Fruit fly (Drosophila melanogaster) whole organism, embryonic: ENCODE results near the gene CG7646.

Experiments used
- Ada2b ChIP-seq: fragments of 200-800 bp; sonication (Bioruptor generic); IDR thresholded peaks from 2 replicates; pipeline ENCODE4 v1.3.6; 2022; ENCODE audit warnings: missing biosample characterization, missing genetic modification characterization
- Aef1 ChIP-seq: fragments of 200-800 bp; sonication (Bioruptor generic); IDR thresholded peaks from 3 replicates; pipeline ENCODE4 v1.3.6; 2022; ENCODE audit warnings: missing biosample characterization, missing genetic modification characterization
- CG10543 ChIP-seq: fragments of 200-800 bp; sonication (Bioruptor generic); optimal IDR thresholded peaks from 3 replicates; lab custom pipeline; 2017; ENCODE audit warnings: missing biosample characterization, mild to moderate bottlenecking, missing genetic modification characterization, moderate library complexity
- CG11247 ChIP-seq: fragments of 200-800 bp; sonication (Bioruptor generic); IDR thresholded peaks from 2 replicates; pipeline ENCODE4 v1.3.6; 2022; ENCODE audit warnings: missing biosample characterization, missing genetic modification characterization
- CG12391 ChIP-seq: fragments of 200-800 bp; sonication (Bioruptor generic); optimal IDR thresholded peaks from 3 replicates; lab custom pipeline; 2018; ENCODE audit warnings: missing biosample characterization, mild to moderate bottlenecking, missing genetic modification characterization, moderate library complexity
- CG13775 ChIP-seq: fragments of 200-800 bp; sonication (Bioruptor generic); optimal IDR thresholded peaks from 3 replicates; lab custom pipeline; 2017; ENCODE audit warnings: missing biosample characterization, mild to moderate bottlenecking, missing genetic modification characterization
- CG14014 ChIP-seq: fragments of 200-800 bp; sonication (Bioruptor generic); IDR thresholded peaks from 2 replicates; pipeline ENCODE4 v1.3.6; 2022; ENCODE audit warnings: missing biosample characterization, missing genetic modification characterization
- CG15011 ChIP-seq: fragments of 200-800 bp; sonication (Bioruptor generic); optimal IDR thresholded peaks from 3 replicates; lab custom pipeline; 2018; ENCODE audit warnings: missing biosample characterization, mild to moderate bottlenecking, missing genetic modification characterization
- CG1603 ChIP-seq: fragments of 200-800 bp; sonication (Bioruptor generic); optimal IDR thresholded peaks from 2 replicates; lab custom pipeline; 2019; ENCODE audit warnings: missing biosample characterization, mild to moderate bottlenecking, missing genetic modification characterization, moderate library complexity
- CG16813 ChIP-seq: fragments of 200-800 bp; sonication (Bioruptor generic); IDR thresholded peaks from 3 replicates; pipeline ENCODE4 v1.3.6; 2022; ENCODE audit warnings: missing biosample characterization, missing genetic modification characterization; ENCODE audit not compliant: partially characterized antibody
- CG17186 ChIP-seq: fragments of 200-800 bp; sonication (Bioruptor generic); optimal IDR thresholded peaks from 3 replicates; lab custom pipeline; 2017; ENCODE audit warnings: missing biosample characterization, missing genetic modification reagents, missing genetic modification characterization
- CG18599 ChIP-seq: fragments of 200-800 bp; sonication (Bioruptor generic); optimal IDR thresholded peaks from 3 replicates; lab custom pipeline; 2017; ENCODE audit warnings: missing biosample characterization, missing genetic modification characterization, mild to moderate bottlenecking, moderate library complexity, missing genetic modification reagents
- CG2129 ChIP-seq: fragments of 200-800 bp; sonication (Bioruptor generic); IDR thresholded peaks from 2 replicates; pipeline ENCODE4 v1.3.6; 2022; ENCODE audit warnings: missing biosample characterization, missing genetic modification characterization; ENCODE audit not compliant: partially characterized antibody
- CG31365 ChIP-seq: fragments of 200-800 bp; sonication (Bioruptor generic); optimal IDR thresholded peaks from 2 replicates; lab custom pipeline; 2018; ENCODE audit warnings: missing biosample characterization, mild to moderate bottlenecking, missing genetic modification characterization
- CG3163 ChIP-seq: fragments of 200-800 bp; sonication (Bioruptor generic); optimal IDR thresholded peaks from 3 replicates; lab custom pipeline; 2016; ENCODE audit warnings: missing biosample characterization, missing genetic modification characterization
- CG32532 ChIP-seq: fragments of 200-800 bp; sonication (Bioruptor generic); IDR thresholded peaks from 2 replicates; pipeline ENCODE4 v1.3.6; 2022; ENCODE audit warnings: missing biosample characterization, missing genetic modification characterization
- CG34422 ChIP-seq: fragments of 200-800 bp; sonication (Bioruptor generic); IDR thresholded peaks from 3 replicates; pipeline ENCODE4 v1.3.6; 2022; ENCODE audit warnings: missing biosample characterization, missing genetic modification characterization
- CG6813 ChIP-seq: fragments of 200-800 bp; sonication (Bioruptor generic); optimal IDR thresholded peaks from 2 replicates; lab custom pipeline; 2017; ENCODE audit warnings: missing biosample characterization, missing genetic modification characterization, mild to moderate bottlenecking, moderate library complexity, missing genetic modification reagents
- CG8089 ChIP-seq: fragments of 200-800 bp; sonication (Bioruptor generic); optimal IDR thresholded peaks from 3 replicates; lab custom pipeline; 2016; ENCODE audit warnings: missing biosample characterization, missing genetic modification characterization
- CG8944 ChIP-seq: fragments of 200-800 bp; sonication (Bioruptor generic); optimal IDR thresholded peaks from 3 replicates; lab custom pipeline; 2016; ENCODE audit warnings: missing biosample characterization, missing genetic modification characterization
- CG9932 ChIP-seq: fragments of 200-800 bp; sonication (Bioruptor generic); IDR thresholded peaks from 2 replicates; pipeline ENCODE4 v1.3.6; 2022; ENCODE audit warnings: missing biosample characterization, missing genetic modification characterization
- Dip3 ChIP-seq: fragments of 200-800 bp; sonication (Bioruptor generic); optimal IDR thresholded peaks from 3 replicates; lab custom pipeline; 2016; ENCODE audit warnings: missing biosample characterization, missing genetic modification characterization
- Doc3 ChIP-seq: fragments of 200-800 bp; sonication (Bioruptor generic); IDR thresholded peaks from 3 replicates; pipeline ENCODE4 v1.3.6; 2022; ENCODE audit warnings: missing biosample characterization, missing genetic modification characterization; ENCODE audit not compliant: partially characterized antibody
- ERR ChIP-seq: fragments of 200-800 bp; sonication (Bioruptor generic); optimal IDR thresholded peaks from 2 replicates; lab custom pipeline; 2016; ENCODE audit warnings: missing biosample characterization, missing genetic modification characterization
- Ets97D ChIP-seq: fragments of 200-800 bp; sonication (Bioruptor generic); optimal IDR thresholded peaks from 3 replicates; lab custom pipeline; 2016; ENCODE audit warnings: missing biosample characterization, missing genetic modification characterization
- Hr51 ChIP-seq, 2 experiments: fragments of 200-800 bp; sonication (Bioruptor generic); optimal IDR thresholded peaks; 2 replicates in 1 of 2; 3 replicates in 1 of 2; lab custom pipeline; 2016 to 2018; ENCODE audit warnings: missing biosample characterization in 2 of 2, missing genetic modification characterization in 2 of 2, mild to moderate bottlenecking in 1 of 2, moderate library complexity in 1 of 2
- MESR4 ChIP-seq: fragments of 200-800 bp; sonication (Bioruptor generic); optimal IDR thresholded peaks from 2 replicates; lab custom pipeline; 2018; ENCODE audit warnings: missing biosample characterization, mild to moderate bottlenecking, missing genetic modification characterization, moderate library complexity
- Mrtf ChIP-seq: fragments of 200-800 bp; sonication (Bioruptor generic); IDR thresholded peaks from 3 replicates; pipeline ENCODE4 v1.3.6; 2022; ENCODE audit warnings: missing biosample characterization, missing genetic modification characterization
- NK7.1 ChIP-seq: fragments of 200-800 bp; sonication (Bioruptor generic); optimal IDR thresholded peaks from 3 replicates; lab custom pipeline; 2016; ENCODE audit warnings: missing biosample characterization, missing genetic modification characterization
- Ravus ChIP-seq: fragments of 200-800 bp; sonication (Bioruptor generic); IDR thresholded peaks from 2 replicates; pipeline ENCODE4 v1.3.6; 2022; ENCODE audit warnings: missing biosample characterization, missing genetic modification characterization
- Scr ChIP-seq: fragments of 200-800 bp; sonication (Bioruptor generic); IDR thresholded peaks from 2 replicates; pipeline ENCODE4 v1.3.6; 2022; ENCODE audit warnings: missing biosample characterization, missing genetic modification characterization; ENCODE audit not compliant: partially characterized antibody
- Sry-δ ChIP-seq: fragments of 200-800 bp; sonication (Bioruptor generic); optimal IDR thresholded peaks from 2 replicates; lab custom pipeline; 2016; ENCODE audit warnings: missing biosample characterization, missing genetic modification characterization
- Ssrp ChIP-seq: fragments of 200-800 bp; sonication (Bioruptor generic); optimal IDR thresholded peaks from 2 replicates; lab custom pipeline; 2018; ENCODE audit warnings: missing biosample characterization, mild to moderate bottlenecking, missing genetic modification characterization, moderate library complexity
- az2 ChIP-seq: fragments of 200-800 bp; sonication (Bioruptor generic); optimal IDR thresholded peaks from 3 replicates; lab custom pipeline; 2016; ENCODE audit warnings: missing biosample characterization, missing genetic modification characterization
- cad ChIP-seq: fragments of >200 bp; optimal IDR thresholded peaks from 2 replicates; lab custom pipeline; 2017; ENCODE audit warnings: missing biosample characterization, missing genetic modification characterization
- chinmo ChIP-seq: fragments of 200-800 bp; sonication (Bioruptor generic); IDR thresholded peaks from 4 replicates; pipeline ENCODE4 v1.3.6; 2022; ENCODE audit warnings: missing biosample characterization, missing genetic modification characterization; ENCODE audit not compliant: partially characterized antibody
- croc ChIP-seq: fragments of 200-800 bp; sonication (Bioruptor generic); conservative IDR thresholded peaks from 3 replicates; pipeline ENCODE4 v1.3.6; 2022; ENCODE audit warnings: missing biosample characterization, missing genetic modification characterization
- disco-r ChIP-seq: fragments of 200-800 bp; sonication (Bioruptor generic); optimal IDR thresholded peaks from 2 replicates; lab custom pipeline; 2016; ENCODE audit warnings: missing biosample characterization, missing genetic modification characterization
- eve ChIP-seq, 2 experiments: fragments of >200 bp; optimal IDR thresholded peaks; 2 replicates each; lab custom pipeline; 2017; ENCODE audit warnings: missing biosample characterization in 2 of 2, missing genetic modification characterization in 2 of 2
- ewg ChIP-seq: fragments of 200-800 bp; sonication (Bioruptor generic); optimal IDR thresholded peaks from 3 replicates; lab custom pipeline; 2017; ENCODE audit warnings: mild to moderate bottlenecking, missing biosample characterization, missing genetic modification reagents, missing genetic modification characterization
- fru ChIP-seq: fragments of >200 bp; optimal IDR thresholded peaks from 2 replicates; lab custom pipeline; 2017
- grn ChIP-seq: fragments of 200-800 bp; sonication (Bioruptor generic); optimal IDR thresholded peaks from 3 replicates; lab custom pipeline; 2017; ENCODE audit warnings: missing biosample characterization, missing genetic modification characterization
- hkb ChIP-seq, 2 experiments: fragments of 200-800 bp in 1 of 2; fragments of >200 bp in 1 of 2; sonication (Bioruptor generic) in 1 of 2; IDR thresholded peaks in 1 of 2; optimal IDR thresholded peaks in 1 of 2; 2 replicates each; pipeline versions ENCODE4 v1.3.6 to Lab custom; 2017 to 2022; ENCODE audit warnings: missing biosample characterization in 1 of 2, missing genetic modification characterization in 1 of 2
- ind ChIP-seq: fragments of 200-800 bp; sonication (Bioruptor generic); optimal IDR thresholded peaks from 3 replicates; lab custom pipeline; 2016; ENCODE audit warnings: missing biosample characterization, missing genetic modification characterization
- lmd ChIP-seq: fragments of 200-800 bp; sonication (Bioruptor generic); IDR thresholded peaks from 2 replicates; pipeline ENCODE4 v1.3.6; 2022; ENCODE audit warnings: missing biosample characterization, missing genetic modification characterization
- maf-S ChIP-seq: fragments of 200-800 bp; sonication (Bioruptor generic); optimal IDR thresholded peaks from 2 replicates; lab custom pipeline; 2016; ENCODE audit warnings: missing biosample characterization, missing genetic modification characterization
- mam ChIP-seq: fragments of 200-800 bp; sonication (Bioruptor generic); optimal IDR thresholded peaks from 3 replicates; lab custom pipeline; 2016; ENCODE audit warnings: missing biosample characterization, missing genetic modification characterization
- pros ChIP-seq: fragments of 200-800 bp; sonication (Bioruptor generic); optimal IDR thresholded peaks from 3 replicates; lab custom pipeline; 2019; ENCODE audit warnings: missing biosample characterization, mild to moderate bottlenecking, missing genetic modification characterization, moderate library complexity
- sc ChIP-seq, 3 experiments: fragments of >200 bp in 2 of 3; fragments of 200-800 bp in 1 of 3; sonication (Bioruptor generic) in 1 of 3; optimal IDR thresholded peaks; 2 replicates in 2 of 3; 3 replicates in 1 of 3; lab custom pipeline; 2017; ENCODE audit warnings: mild to moderate bottlenecking in 1 of 3, missing biosample characterization in 1 of 3, missing genetic modification characterization in 1 of 3, missing genetic modification reagents in 1 of 3
- vnd ChIP-seq: fragments of 200-800 bp; sonication (Bioruptor generic); IDR thresholded peaks from 3 replicates; pipeline ENCODE4 v1.3.6; 2022; ENCODE audit warnings: missing biosample characterization, missing genetic modification characterization; ENCODE audit not compliant: partially characterized antibody

Gene CG7646

DNA sequence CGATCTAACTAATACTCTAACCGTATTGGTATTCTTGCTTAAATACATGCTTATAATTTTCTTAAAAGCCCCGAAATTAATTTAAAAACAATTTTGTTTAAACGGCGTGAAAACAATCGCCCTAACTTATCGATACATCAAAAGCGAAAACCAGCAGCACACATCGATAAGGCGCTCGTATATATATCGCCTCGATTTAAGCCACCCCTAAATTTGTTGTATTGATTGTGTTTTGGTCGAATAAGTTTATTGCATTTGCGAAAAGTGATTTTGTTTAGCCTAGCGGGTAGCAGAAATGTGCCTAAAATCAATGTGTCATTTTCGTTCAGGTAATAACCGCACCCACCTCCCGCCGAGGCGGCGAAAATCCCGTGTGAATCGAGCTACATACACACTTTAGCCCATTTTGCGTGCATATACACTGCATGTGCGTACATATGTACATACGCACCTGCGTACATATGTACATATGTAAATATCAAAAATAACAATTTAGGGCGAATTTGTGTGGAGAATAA lies at the start of gene CG7646, which contains the start of gene Nca (continued):
- no peak for TF ChIP-seq ewg (GFP tag; lab: Kevin White, UChicago)
- TF ChIP-seq CG13775 (GFP tag; lab: Kevin White, UChicago) = no peak
- TF ChIP-seq maf-S (GFP tag; lab: Kevin White, UChicago) = no peak
- peak; percentile 6 for TF ChIP-seq CG17186 (GFP tag; lab: Kevin White, UChicago)
- TF ChIP-seq vnd (GFP tag; lab: Robert Waterston, UW) = peak; percentile 90
- TF ChIP-seq pros (GFP tag; lab: Kevin White, UChicago) = no peak
- no peak for TF ChIP-seq grn (GFP tag; lab: Kevin White, UChicago)
- no peak for TF ChIP-seq Ravus (GFP tag; lab: Robert Waterston, UW)
- TF ChIP-seq CG8089 (GFP tag; lab: Kevin White, UChicago) = no peak
- no peak for TF ChIP-seq CG14014 (GFP tag; lab: Robert Waterston, UW)
- no peak for TF ChIP-seq CG8944 (GFP tag; lab: Kevin White, UChicago)
- TF ChIP-seq Hr51 (GFP tag; optimal IDR thresholded peaks at IDR 0.05; lab: Kevin White, UChicago) = peak in 1 of 2 experiments; percentile 4
- TF ChIP-seq Aef1 = no peak
- TF ChIP-seq Scr (GFP tag; lab: Robert Waterston, UW) = peak; percentile 93
- no peak for TF ChIP-seq CG3163
- no peak for TF ChIP-seq lmd
- no peak for TF ChIP-seq Ada2b (GFP tag; lab: Robert Waterston, UW)
- TF ChIP-seq ERR (GFP tag; lab: Kevin White, UChicago) = no peak
- peak; percentile 69 for TF ChIP-seq CG2129 (GFP tag; lab: Robert Waterston, UW)
- peak; percentile 31 for TF ChIP-seq Ets97D (GFP tag; lab: Kevin White, UChicago)
- no peak for TF ChIP-seq Ssrp (tag; lab: Kevin White, UChicago)
- no peak for TF ChIP-seq NK7.1
- no peak for TF ChIP-seq CG6813
- TF ChIP-seq CG16813 = peak; percentile 91
- peak; percentile 86 for TF ChIP-seq Doc3
- no peak; the same call in 2 of the 3 replicates for TF ChIP-seq CG34422 (GFP tag; lab: Robert Waterston, UW)
- peak; percentile 14 for TF ChIP-seq cad (GFP tag; lab: Kevin White, UChicago)
- TF ChIP-seq CG11247 (GFP tag; lab: Robert Waterston, UW) = no peak
- no peak for TF ChIP-seq Mrtf (GFP tag; lab: Robert Waterston, UW)
- no peak for TF ChIP-seq disco-r (GFP tag; lab: Kevin White, UChicago)
- no peak for TF ChIP-seq CG18599
- TF ChIP-seq Sry-δ (GFP tag; lab: Kevin White, UChicago) = peak; percentile 92
- no peak; the same call in 3 of the 4 replicates for TF ChIP-seq chinmo (GFP tag; lab: Robert Waterston, UW)
- peak; percentile 89 for TF ChIP-seq MESR4 (GFP tag; lab: Kevin White, UChicago)
- TF ChIP-seq mam (GFP tag; lab: Kevin White, UChicago) = no peak
- TF ChIP-seq fru = no peak
- TF ChIP-seq sc (optimal IDR thresholded peaks at IDR 0.05; lab: Kevin White, UChicago) = no peak
- no peak for TF ChIP-seq sc (GFP tag; optimal IDR thresholded peaks at IDR 0.05; lab: Kevin White, UChicago)
- TF ChIP-seq eve (GFP tag; optimal IDR thresholded peaks at IDR 0.05; lab: Kevin White, UChicago) = peak in 1 of 2 experiments; percentile 17
- TF ChIP-seq CG32532 (GFP tag; lab: Robert Waterston, UW) = no peak
- peak; percentile 49 for TF ChIP-seq CG12391 (tag; lab: Kevin White, UChicago)
- TF ChIP-seq CG31365 = no peak
- no peak for TF ChIP-seq croc (GFP tag; lab: Robert Waterston, UW)
- no peak for TF ChIP-seq ind (GFP tag; lab: Kevin White, UChicago)
- TF ChIP-seq Dip3 = no peak
- peak; percentile 64 for TF ChIP-seq CG10543
- no peak for TF ChIP-seq az2
- no peak for TF ChIP-seq hkb (optimal IDR thresholded peaks at IDR 0.05; lab: Kevin White, UChicago)
- no peak for TF ChIP-seq hkb (GFP tag; IDR thresholded peaks at IDR 0.05; lab: Robert Waterston, UW)
- TF ChIP-seq CG9932 (GFP tag; lab: Robert Waterston, UW) = no peak
- TF ChIP-seq CG15011 (GFP tag; lab: Kevin White, UChicago) = no peak
- TF ChIP-seq CG1603 = peak; percentile 74
